Fruit fly (Drosophila melanogaster) whole organism, embryonic: ENCODE data around the gene sunn.

Experiments used
- CG11504 ChIP-seq: fragments of 200-800 bp; sonication (Bioruptor generic); optimal IDR thresholded peaks from 3 replicates; lab custom pipeline; 2019; ENCODE audit warnings: missing biosample characterization, mild to moderate bottlenecking, missing genetic modification characterization, moderate library complexity
- CG11560 ChIP-seq: fragments of 200-800 bp; sonication (Bioruptor generic); IDR thresholded peaks from 3 replicates; pipeline ENCODE4 v1.3.6; 2022; ENCODE audit warnings: missing biosample characterization, missing genetic modification characterization
- CG15479 ChIP-seq: fragments of 200-800 bp; sonication (Bioruptor generic); optimal IDR thresholded peaks from 3 replicates; lab custom pipeline; 2019; ENCODE audit warnings: missing biosample characterization, mild to moderate bottlenecking, missing genetic modification characterization, moderate library complexity
- CG15696 ChIP-seq: fragments of 200-800 bp; sonication (Bioruptor generic); optimal IDR thresholded peaks from 2 replicates; lab custom pipeline; 2019; ENCODE audit warnings: missing biosample characterization, mild to moderate bottlenecking, missing genetic modification characterization, moderate library complexity
- CG1603 ChIP-seq: fragments of 200-800 bp; sonication (Bioruptor generic); optimal IDR thresholded peaks from 2 replicates; lab custom pipeline; 2019; ENCODE audit warnings: missing biosample characterization, mild to moderate bottlenecking, missing genetic modification characterization, moderate library complexity
- CG17829 ChIP-seq: fragments of 200-800 bp; optimal IDR thresholded peaks from 2 replicates; lab custom pipeline; 2019; ENCODE audit warnings: missing biosample characterization, mild to moderate bottlenecking, missing genetic modification characterization, moderate library complexity
- CG18599 ChIP-seq: fragments of 200-800 bp; sonication (Bioruptor generic); optimal IDR thresholded peaks from 3 replicates; lab custom pipeline; 2017; ENCODE audit warnings: missing biosample characterization, missing genetic modification characterization, mild to moderate bottlenecking, moderate library complexity, missing genetic modification reagents
- CG2116 ChIP-seq: fragments of 200-800 bp; sonication (Bioruptor generic); optimal IDR thresholded peaks from 3 replicates; lab custom pipeline; 2018; ENCODE audit warnings: missing biosample characterization, mild to moderate bottlenecking, missing genetic modification characterization
- CG30403 ChIP-seq: fragments of 200-800 bp; sonication (Bioruptor generic); optimal IDR thresholded peaks from 3 replicates; lab custom pipeline; 2016; ENCODE audit warnings: missing biosample characterization, missing genetic modification characterization
- CG31365 ChIP-seq: fragments of 200-800 bp; sonication (Bioruptor generic); optimal IDR thresholded peaks from 2 replicates; lab custom pipeline; 2018; ENCODE audit warnings: missing biosample characterization, mild to moderate bottlenecking, missing genetic modification characterization
- CG31388 ChIP-seq: fragments of 200-800 bp; sonication (Bioruptor generic); optimal IDR thresholded peaks from 2 replicates; lab custom pipeline; 2016; ENCODE audit warnings: missing biosample characterization, missing genetic modification characterization
- CG4617 ChIP-seq: fragments of 200-800 bp; sonication (Bioruptor generic); optimal IDR thresholded peaks from 3 replicates; lab custom pipeline; 2016; ENCODE audit warnings: missing biosample characterization, missing genetic modification characterization, borderline replicate concordance
- CG4854 ChIP-seq: fragments of 200-800 bp; sonication (Bioruptor generic); optimal IDR thresholded peaks from 2 replicates; lab custom pipeline; 2016; ENCODE audit warnings: missing biosample characterization, missing genetic modification characterization, inconsistent platforms
- CG8290 ChIP-seq, 3 experiments: fragments of 200-800 bp; sonication (Bioruptor generic); optimal IDR thresholded peaks; 2 replicates each; lab custom pipeline; 2016 to 2019; ENCODE audit warnings: missing biosample characterization in 3 of 3, missing genetic modification characterization in 3 of 3, mild to moderate bottlenecking in 2 of 3, moderate library complexity in 1 of 3
- CG8765 ChIP-seq: fragments of 200-800 bp; sonication (Bioruptor generic); IDR thresholded peaks from 2 replicates; pipeline ENCODE4 v1.3.6; 2022; ENCODE audit warnings: missing biosample characterization, missing genetic modification characterization
- CG9797 ChIP-seq: fragments of 200-800 bp; sonication (Bioruptor generic); optimal IDR thresholded peaks from 3 replicates; lab custom pipeline; 2018; ENCODE audit warnings: missing biosample characterization, mild to moderate bottlenecking, missing genetic modification characterization
- CoRest ChIP-seq: fragments of 200-800 bp; sonication (Bioruptor generic); optimal IDR thresholded peaks from 3 replicates; lab custom pipeline; 2018; ENCODE audit warnings: missing biosample characterization, mild to moderate bottlenecking, missing genetic modification characterization, moderate library complexity
- Dref ChIP-seq: fragments of 200-800 bp; sonication (Bioruptor generic); IDR thresholded peaks from 2 replicates; pipeline ENCODE4 v1.3.6; 2022; ENCODE audit warnings: missing biosample characterization, missing genetic modification characterization
- E2f2 ChIP-seq: fragments of 200-800 bp; sonication (Bioruptor generic); IDR thresholded peaks from 2 replicates; pipeline ENCODE4 v1.3.6; 2022; ENCODE audit warnings: missing biosample characterization, missing genetic modification characterization
- Ets65A ChIP-seq: fragments of 200-800 bp; sonication (Bioruptor generic); peaks from one replicate; lab custom pipeline; 2016; ENCODE audit warnings: missing biosample characterization, missing genetic modification characterization
- Ets97D ChIP-seq: fragments of 200-800 bp; sonication (Bioruptor generic); optimal IDR thresholded peaks from 3 replicates; lab custom pipeline; 2016; ENCODE audit warnings: missing biosample characterization, missing genetic modification characterization
- HHEX ChIP-seq: fragments of 200-800 bp; sonication (Bioruptor generic); optimal IDR thresholded peaks from 3 replicates; lab custom pipeline; 2017; ENCODE audit warnings: missing biosample characterization, mild to moderate bottlenecking, missing genetic modification characterization, missing genetic modification reagents
- HLH3B ChIP-seq: fragments of 200-800 bp; sonication (Bioruptor generic); IDR thresholded peaks from 2 replicates; pipeline ENCODE4 v1.3.6; 2022; ENCODE audit warnings: missing biosample characterization, missing genetic modification characterization
- Hr51 ChIP-seq, 2 experiments: fragments of 200-800 bp; sonication (Bioruptor generic); optimal IDR thresholded peaks; 2 replicates in 1 of 2; 3 replicates in 1 of 2; lab custom pipeline; 2016 to 2018; ENCODE audit warnings: missing biosample characterization in 2 of 2, missing genetic modification characterization in 2 of 2, mild to moderate bottlenecking in 1 of 2, moderate library complexity in 1 of 2
- Hsf ChIP-seq: fragments of 200-800 bp; sonication (Bioruptor generic); optimal IDR thresholded peaks from 3 replicates; lab custom pipeline; 2016; ENCODE audit warnings: missing biosample characterization, missing genetic modification characterization
- Lim3 ChIP-seq: fragments of 200-800 bp; sonication (Bioruptor generic); IDR thresholded peaks from 2 replicates; pipeline ENCODE4 v1.3.6; 2022; ENCODE audit warnings: missing biosample characterization, missing genetic modification characterization
- Pdp1 ChIP-seq, 2 experiments: fragments of 200-800 bp; sonication (Bioruptor generic); optimal IDR thresholded peaks; 3 replicates each; lab custom pipeline; 2016; ENCODE audit warnings: missing biosample characterization in 2 of 2, missing genetic modification characterization in 2 of 2, mild to moderate bottlenecking in 1 of 2, moderate library complexity in 1 of 2
- Rfx ChIP-seq: fragments of 200-800 bp; sonication (Bioruptor generic); IDR thresholded peaks from 2 replicates; pipeline ENCODE4 v1.3.6; 2022; ENCODE audit warnings: missing biosample characterization, missing genetic modification characterization
- Sin3A ChIP-seq: fragments of >200 bp; optimal IDR thresholded peaks from 2 replicates; lab custom pipeline; 2018
- Sry-δ ChIP-seq: fragments of 200-800 bp; sonication (Bioruptor generic); optimal IDR thresholded peaks from 2 replicates; lab custom pipeline; 2016; ENCODE audit warnings: missing biosample characterization, missing genetic modification characterization
- Vsx1 ChIP-seq: fragments of 200-800 bp; sonication (Bioruptor generic); optimal IDR thresholded peaks from 2 replicates; lab custom pipeline; 2017; ENCODE audit warnings: missing biosample characterization, mild to moderate bottlenecking, missing genetic modification characterization, missing genetic modification reagents
- ac ChIP-seq: fragments of 200-800 bp; sonication (Bioruptor generic); optimal IDR thresholded peaks from 3 replicates; lab custom pipeline; 2017; ENCODE audit warnings: missing biosample characterization, mild to moderate bottlenecking, missing genetic modification characterization
- cad ChIP-seq: fragments of >200 bp; optimal IDR thresholded peaks from 2 replicates; lab custom pipeline; 2017; ENCODE audit warnings: missing biosample characterization, missing genetic modification characterization
- cg ChIP-seq: fragments of 200-800 bp; sonication (Bioruptor generic); optimal IDR thresholded peaks from 3 replicates; lab custom pipeline; 2019; ENCODE audit warnings: missing biosample characterization, mild to moderate bottlenecking, missing genetic modification characterization, moderate library complexity
- crol ChIP-seq: fragments of 200-800 bp; sonication (Bioruptor generic); IDR thresholded peaks from 2 replicates; pipeline ENCODE4 v1.3.6; 2022; ENCODE audit warnings: missing biosample characterization, missing genetic modification characterization
- gce ChIP-seq: fragments of 200-800 bp; sonication (Bioruptor generic); IDR thresholded peaks from 3 replicates; pipeline ENCODE4 v1.3.6; 2022; ENCODE audit warnings: missing biosample characterization, missing genetic modification characterization
- grn ChIP-seq: fragments of 200-800 bp; sonication (Bioruptor generic); optimal IDR thresholded peaks from 3 replicates; lab custom pipeline; 2017; ENCODE audit warnings: missing biosample characterization, missing genetic modification characterization
- hbn ChIP-seq: fragments of 200-800 bp; sonication (Bioruptor generic); IDR thresholded peaks from 2 replicates; pipeline ENCODE4 v1.3.6; 2022; ENCODE audit warnings: missing biosample characterization, missing genetic modification characterization; ENCODE audit not compliant: partially characterized antibody
- kah ChIP-seq: fragments of 200-800 bp; sonication (Bioruptor generic); optimal IDR thresholded peaks from 2 replicates; lab custom pipeline; 2018; ENCODE audit warnings: missing biosample characterization, mild to moderate bottlenecking, missing genetic modification characterization
- knrl ChIP-seq: fragments of 200-800 bp; sonication (Bioruptor generic); IDR thresholded peaks from 3 replicates; pipeline ENCODE4 v1.3.6; 2022; ENCODE audit warnings: missing biosample characterization, missing genetic modification characterization; ENCODE audit not compliant: partially characterized antibody
- lilli ChIP-seq: fragments of 200-800 bp; sonication (Bioruptor generic); optimal IDR thresholded peaks from 3 replicates; lab custom pipeline; 2016; ENCODE audit warnings: missing biosample characterization, missing genetic modification characterization
- mam ChIP-seq: fragments of 200-800 bp; sonication (Bioruptor generic); optimal IDR thresholded peaks from 3 replicates; lab custom pipeline; 2016; ENCODE audit warnings: missing biosample characterization, missing genetic modification characterization
- mld ChIP-seq: fragments of 200-800 bp; sonication (Bioruptor generic); IDR thresholded peaks from 3 replicates; pipeline ENCODE4 v1.3.6; 2022; ENCODE audit warnings: missing biosample characterization, missing genetic modification characterization; ENCODE audit not compliant: partially characterized antibody
- otp ChIP-seq: fragments of 200-800 bp; sonication (Bioruptor generic); IDR thresholded peaks from 3 replicates; pipeline ENCODE4, ENCODE4 v1.3.6; 2022; ENCODE audit warnings: missing biosample characterization, missing genetic modification characterization
- pan ChIP-seq, 4 experiments: fragments of >200 bp in 3 of 4; fragments of 200-800 bp in 1 of 4; sonication (Bioruptor generic) in 1 of 4; optimal IDR thresholded peaks in 3 of 4; IDR thresholded peaks in 1 of 4; 2 replicates each; pipeline versions ENCODE4 v1.3.6 to Lab custom; 2017 to 2022; ENCODE audit warnings: missing biosample characterization in 2 of 4, missing genetic modification characterization in 2 of 4, mixed read lengths in 1 of 4
- psq ChIP-seq: fragments of 200-800 bp; sonication (Bioruptor generic); optimal IDR thresholded peaks from 2 replicates; lab custom pipeline; 2017; ENCODE audit warnings: missing biosample characterization, missing genetic modification characterization
- row ChIP-seq: fragments of 200-800 bp; sonication (Bioruptor generic); IDR thresholded peaks from 3 replicates; pipeline ENCODE4 v1.3.6; 2022; ENCODE audit warnings: missing biosample characterization, missing genetic modification characterization
- sd ChIP-seq: fragments of 200-800 bp; sonication (Bioruptor generic); optimal IDR thresholded peaks from 3 replicates; lab custom pipeline; 2018; ENCODE audit warnings: missing biosample characterization, mild to moderate bottlenecking, missing genetic modification characterization, moderate library complexity
- sima ChIP-seq: fragments of 200-800 bp; sonication (Bioruptor generic); optimal IDR thresholded peaks from 2 replicates; lab custom pipeline; 2016; ENCODE audit warnings: missing biosample characterization, missing genetic modification characterization
- ssp ChIP-seq: fragments of 200-800 bp; sonication (Bioruptor generic); IDR thresholded peaks from 2 replicates; pipeline ENCODE4 v1.3.6; 2022; ENCODE audit warnings: missing biosample characterization, missing genetic modification characterization

The sunn gene

DNA sequence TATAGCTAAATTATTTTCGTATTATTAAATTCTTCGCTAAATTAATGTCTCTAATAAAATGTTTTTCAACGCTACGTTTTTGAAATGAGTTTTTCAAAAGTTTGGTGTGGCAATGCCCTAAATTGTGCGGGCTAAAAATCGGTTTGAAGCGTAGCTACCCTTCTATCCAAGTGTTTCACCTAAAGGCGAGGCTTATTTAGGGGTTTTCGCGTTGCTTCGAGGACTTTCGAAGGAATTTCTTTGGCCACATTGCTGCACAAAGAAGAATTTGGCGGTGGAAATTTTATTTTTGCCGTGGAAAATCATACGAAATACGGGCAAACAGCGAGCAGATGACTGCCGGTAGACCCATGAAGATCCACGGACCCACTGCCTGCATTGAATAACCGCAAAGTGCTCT, 46.4 kb upstream of the sunn start, which contains the start of gene TfIIEalpha (continued):
- TF ChIP-seq hbn (GFP tag; lab: Robert Waterston, UW) (0 out of 2 replicates have a peak, but pooled peaks have one; percentile 31), grn (GFP tag; lab: Kevin White, UChicago) (no peak), crol (no peak), Hr51 (GFP tag; optimal IDR thresholded peaks at IDR 0.05; lab: Kevin White, UChicago) (no peak), CG15479 (no peak), cad (GFP tag; lab: Kevin White, UChicago) (no peak), otp (no peak), E2f2 (GFP tag; lab: Robert Waterston, UW) (peak; percentile 90), CoRest (tag; lab: Kevin White, UChicago) (peak; percentile 62), mam (peak; percentile 22), Rfx (peak; percentile 49; the same call in 1 of the 2 replicates), CG31388 (GFP tag; lab: Kevin White, UChicago) (no peak), knrl (GFP tag; lab: Robert Waterston, UW) (peak; percentile 34; the same call in 1 of the 3 replicates), gce (GFP tag; lab: Robert Waterston, UW) (no peak), Sin3A (lab: Kevin White, UChicago) (peak; percentile 55), Ets65A (peak; percentile 76), CG2116 (GFP tag; lab: Kevin White, UChicago) (peak; percentile 38), Sry-δ (GFP tag; lab: Kevin White, UChicago) (peak; percentile 59), CG8290 (GFP tag; optimal IDR thresholded peaks at IDR 0.05; lab: Kevin White, UChicago) (peak; percentile 25), CG8290 (tag; optimal IDR thresholded peaks at IDR 0.05; lab: Kevin White, UChicago) (peak in 1 of 2 experiments; percentile 60), CG30403 (GFP tag; lab: Kevin White, UChicago) (no peak), Lim3 (no peak), sima (GFP tag; lab: Kevin White, UChicago) (no peak), ac (GFP tag; lab: Kevin White, UChicago) (no peak), CG15696 (tag; lab: Kevin White, UChicago) (no peak), HHEX (GFP tag; lab: Kevin White, UChicago) (no peak), CG4854 (no peak), Hsf (peak; percentile 11), Pdp1 (GFP tag; optimal IDR thresholded peaks at IDR 0.05; lab: Kevin White, UChicago) (peak in 1 of 2 experiments; percentile 56), mld (GFP tag; lab: Robert Waterston, UW) (no peak), psq (GFP tag; lab: Kevin White, UChicago) (no peak), ssp (GFP tag; lab: Robert Waterston, UW) (no peak), row (peak; percentile 62), pan (optimal IDR thresholded peaks at IDR 0.05; lab: Kevin White, UChicago) (no peak), pan (GFP tag; optimal IDR thresholded peaks at IDR 0.05 in 1 of 2, IDR thresholded peaks at IDR 0.05 in 1 of 2) (no peak), CG18599 (GFP tag; lab: Kevin White, UChicago) (no peak), CG11504 (peak; percentile 39), CG9797 (GFP tag; lab: Kevin White, UChicago) (peak; percentile 88), CG31365 (tag; lab: Kevin White, UChicago) (no peak), lilli (GFP tag; lab: Kevin White, UChicago) (peak; percentile 41), CG11560 (peak; percentile 45; the same call in 1 of the 3 replicates), cg (GFP tag; lab: Kevin White, UChicago) (no peak), CG8765 (GFP tag; lab: Robert Waterston, UW) (no peak), CG1603 (tag; lab: Kevin White, UChicago) (peak; percentile 77), CG17829 (tag; lab: Kevin White, UChicago) (peak; percentile 41), HLH3B (GFP tag; lab: Robert Waterston, UW) (no peak), CG4617 (GFP tag; lab: Kevin White, UChicago) (peak; percentile 91), kah (GFP tag; lab: Kevin White, UChicago) (no peak), Ets97D (GFP tag; lab: Kevin White, UChicago) (peak; percentile 84), Dref (GFP tag; lab: Robert Waterston, UW) (peak; percentile 69), Vsx1 (GFP tag; lab: Kevin White, UChicago) (no peak), sd (tag; lab: Kevin White, UChicago) (peak; percentile 78)
